Worm (Caenorhabditis elegans): ENCODE measurements around the gene ZK185.5.

DNA sequence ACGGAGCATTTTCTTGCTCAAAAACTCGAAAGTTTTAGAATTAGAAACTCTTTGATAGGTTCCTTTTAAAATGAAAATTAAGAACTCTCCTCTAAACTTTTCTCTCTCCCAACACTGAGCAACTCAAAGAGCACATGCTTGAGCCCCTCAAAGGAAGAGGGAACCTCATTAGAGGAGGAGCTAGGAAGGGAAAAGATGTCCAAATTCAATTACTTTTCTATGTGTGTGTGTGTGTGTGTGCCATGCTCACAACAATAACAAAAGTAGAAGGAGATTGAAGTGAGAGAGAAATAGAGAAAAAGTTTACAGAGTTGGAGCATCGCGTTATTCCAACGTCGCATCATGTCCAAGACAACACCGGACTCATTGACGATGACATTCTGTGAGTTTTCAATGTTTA, 40.3 kb upstream of the ZK185.5 start:
- no peak for TF ChIP-seq dao-5 (tag; optimal IDR thresholded peaks at IDR 0.05)
- TF ChIP-seq W03F9.2 (tag; optimal IDR thresholded peaks at IDR 0.05): no peak
- no peak for TF ChIP-seq him-1 (tag; optimal IDR thresholded peaks at IDR 0.05)
